Worm (Caenorhabditis elegans) whole organism, mixed stage, embryonic: ENCODE results near the gene tbb-4.

Experiments
- M03D4.4 ChIP-seq: sonication (generic microtip); optimal IDR thresholded peaks from 2 replicates; lab custom pipeline; 2017; ENCODE audit warnings: mild to moderate bottlenecking, missing genetic modification characterization, missing compliant biosample characterization
- bed-3 ChIP-seq: fragments of 200-800 bp; sonication (Bioruptor generic); optimal IDR thresholded peaks from 3 replicates; lab custom pipeline; 2018; ENCODE audit warnings: mild to moderate bottlenecking, missing genetic modification characterization, moderate library complexity, missing compliant biosample characterization
- blmp-1 ChIP-seq: fragments of 150-350 bp; optimal IDR thresholded peaks from 2 replicates; lab custom pipeline; 2014; ENCODE audit warnings: missing biosample characterization, missing genetic modification characterization
- ceh-43 ChIP-seq: fragments of 200-800 bp; sonication (Bioruptor generic); optimal IDR thresholded peaks from 2 replicates; lab custom pipeline; 2018; ENCODE audit warnings: mild to moderate bottlenecking, missing genetic modification characterization, moderate library complexity, missing compliant biosample characterization
- ceh-83 ChIP-seq: fragments of 200-800 bp; sonication (Bioruptor generic); optimal IDR thresholded peaks from 2 replicates; lab custom pipeline; 2018; ENCODE audit warnings: mild to moderate bottlenecking, missing genetic modification characterization, missing compliant biosample characterization
- ces-1 ChIP-seq: fragments of 150-350 bp; optimal IDR thresholded peaks from 2 replicates; lab custom pipeline; 2014; ENCODE audit warnings: missing biosample characterization, missing genetic modification reagents, missing genetic modification characterization
- drap-1 ChIP-seq: fragments of 200-800 bp; sonication (Bioruptor generic); optimal IDR thresholded peaks from 3 replicates; lab custom pipeline; 2018; ENCODE audit warnings: mild to moderate bottlenecking, missing genetic modification characterization, missing compliant biosample characterization
- elt-1 ChIP-seq: sonication (generic microtip); optimal IDR thresholded peaks from 2 replicates; lab custom pipeline; 2017; ENCODE audit warnings: missing genetic modification characterization, mild to moderate bottlenecking, missing compliant biosample characterization, antibody characterized with exemption, moderate library complexity, borderline replicate concordance; ENCODE audit not compliant: insufficient read depth
- flh-1 ChIP-seq: fragments of 200-800 bp; sonication (Bioruptor generic); optimal IDR thresholded peaks from 2 replicates; lab custom pipeline; 2018; ENCODE audit warnings: mild to moderate bottlenecking, missing genetic modification characterization, moderate library complexity, missing compliant biosample characterization
- ham-2 ChIP-seq: fragments of 200-800 bp; sonication (Bioruptor generic); optimal IDR thresholded peaks from 2 replicates; lab custom pipeline; 2018; ENCODE audit warnings: mild to moderate bottlenecking, missing genetic modification characterization, missing compliant biosample characterization
- hlh-1 ChIP-seq: fragments of 150-350 bp; optimal IDR thresholded peaks from 2 replicates; lab custom pipeline; 2014; ENCODE audit warnings: missing biosample characterization, missing genetic modification reagents, missing genetic modification characterization
- lin-13 ChIP-seq: fragments of 150-350 bp; optimal IDR thresholded peaks from 2 replicates; lab custom pipeline; 2014; ENCODE audit warnings: missing biosample characterization, missing genetic modification characterization
- lin-32 ChIP-seq: fragments of 200-800 bp; sonication (Bioruptor generic); optimal IDR thresholded peaks from 2 replicates; lab custom pipeline; 2018; ENCODE audit warnings: mild to moderate bottlenecking, missing genetic modification characterization, missing compliant biosample characterization
- lsy-2 ChIP-seq: fragments of 150-350 bp; optimal IDR thresholded peaks from 2 replicates; lab custom pipeline; 2014; ENCODE audit warnings: missing biosample characterization, missing genetic modification characterization
- mab-5 ChIP-seq: fragments of 150-350 bp; optimal IDR thresholded peaks from 2 replicates; lab custom pipeline; 2014; ENCODE audit warnings: missing biosample characterization, missing genetic modification characterization
- mep-1 ChIP-seq: fragments of 150-350 bp; optimal IDR thresholded peaks from 2 replicates; lab custom pipeline; 2017; ENCODE audit warnings: missing biosample characterization, missing genetic modification reagents, missing genetic modification characterization, inconsistent platforms
- mls-2 ChIP-seq: sonication (generic microtip); optimal IDR thresholded peaks from 2 replicates; lab custom pipeline; 2016; ENCODE audit warnings: mild to moderate bottlenecking, missing genetic modification characterization, moderate library complexity, missing compliant biosample characterization
- nhr-2 ChIP-seq: fragments of 150-350 bp; optimal IDR thresholded peaks from 2 replicates; lab custom pipeline; 2014; ENCODE audit warnings: missing biosample characterization, missing genetic modification characterization
- nhr-237 ChIP-seq: fragments of 150-350 bp; optimal IDR thresholded peaks from 2 replicates; lab custom pipeline; 2014; ENCODE audit warnings: missing biosample characterization, missing genetic modification characterization
- nhr-28 ChIP-seq: fragments of 150-350 bp; optimal IDR thresholded peaks from 2 replicates; lab custom pipeline; 2014; ENCODE audit warnings: missing biosample characterization, missing genetic modification characterization
- nhr-76 ChIP-seq: sonication (generic microtip); optimal IDR thresholded peaks from 2 replicates; lab custom pipeline; 2017; ENCODE audit warnings: missing biosample characterization, missing genetic modification characterization
- pha-4 ChIP-seq: fragments of 150-350 bp; optimal IDR thresholded peaks from 2 replicates; lab custom pipeline; 2018; ENCODE audit warnings: missing biosample characterization, missing genetic modification reagents, missing genetic modification characterization
- snpc-4 ChIP-seq: fragments of 150-350 bp; optimal IDR thresholded peaks from 2 replicates; lab custom pipeline; 2014; ENCODE audit warnings: missing biosample characterization, missing genetic modification characterization
- sptf-1 ChIP-seq: sonication (generic microtip); optimal IDR thresholded peaks from 2 replicates; lab custom pipeline; 2017; ENCODE audit warnings: mild to moderate bottlenecking, missing genetic modification characterization, moderate library complexity, missing compliant biosample characterization
- tbx-8 ChIP-seq: fragments of 200-800 bp; sonication (Bioruptor generic); optimal IDR thresholded peaks from 2 replicates; lab custom pipeline; 2018; ENCODE audit warnings: mild to moderate bottlenecking, missing genetic modification characterization, moderate library complexity, missing compliant biosample characterization
- unc-120 ChIP-seq: sonication (generic microtip); optimal IDR thresholded peaks from 2 replicates; lab custom pipeline; 2017; ENCODE audit warnings: missing genetic modification characterization, missing compliant biosample characterization; ENCODE audit not compliant: poor library complexity, severe bottlenecking
- unc-62 ChIP-seq: fragments of 150-350 bp; optimal IDR thresholded peaks from 2 replicates; lab custom pipeline; 2014; ENCODE audit warnings: missing biosample characterization, missing genetic modification reagents, missing genetic modification characterization

The tbb-4 gene

DNA sequence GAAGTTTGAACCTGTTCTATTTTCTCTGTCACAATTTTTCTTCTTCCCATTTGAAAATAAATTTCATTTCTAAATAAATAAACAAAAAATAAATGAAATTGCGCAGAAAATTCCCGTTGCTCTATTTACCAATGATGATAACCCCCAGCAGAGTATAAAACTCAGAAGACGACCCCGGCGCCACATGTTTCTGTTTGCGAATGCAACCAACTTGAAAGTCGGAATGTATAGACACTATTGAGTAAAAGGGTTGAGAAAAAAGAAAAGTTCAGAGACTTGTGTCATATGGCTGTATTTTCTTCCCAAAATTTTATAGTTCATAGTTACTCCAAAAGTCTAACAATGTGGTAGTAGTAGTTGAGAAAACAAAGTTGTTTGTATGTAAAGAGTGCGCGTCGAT is 25.0 kb downstream of the tbb-4 start:
- no peak for TF ChIP-seq mep-1 (tag; lab: Kevin White, UChicago)
- no peak for TF ChIP-seq sptf-1
- no peak for TF ChIP-seq tbx-8 (GFP tag; lab: Kevin White, UChicago)
- TF ChIP-seq mls-2 (tag; lab: Kevin White, UChicago), result no peak
- TF ChIP-seq snpc-4 (tag; lab: Kevin White, UChicago), result no peak

DNA sequence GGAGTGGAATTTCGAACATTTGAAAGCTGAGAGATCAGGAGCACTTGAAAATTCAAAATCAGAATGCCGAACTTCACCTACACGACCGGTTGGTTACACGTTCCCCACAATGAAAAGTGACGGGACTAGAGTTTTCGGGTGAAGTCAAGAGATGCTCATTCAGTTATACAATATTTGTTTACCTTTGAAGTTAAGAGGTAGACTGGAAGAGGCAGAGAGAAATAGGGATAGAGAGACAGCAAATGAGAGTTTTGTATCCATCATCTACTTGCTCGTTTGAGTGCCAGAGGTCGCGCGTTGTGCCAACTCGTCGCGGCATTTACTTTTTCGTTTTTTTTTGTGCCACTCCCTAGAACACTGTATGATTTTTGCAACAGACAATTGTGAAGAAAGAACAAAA is 25.9 kb downstream of the tbb-4 start:
- TF ChIP-seq drap-1 (GFP tag; lab: Kevin White, UChicago) (no peak), unc-120 (no peak), mab-5 (tag; lab: Kevin White, UChicago) (no peak)
- TF ChIP-seq, all 35 proteins: peak for 0

DNA sequence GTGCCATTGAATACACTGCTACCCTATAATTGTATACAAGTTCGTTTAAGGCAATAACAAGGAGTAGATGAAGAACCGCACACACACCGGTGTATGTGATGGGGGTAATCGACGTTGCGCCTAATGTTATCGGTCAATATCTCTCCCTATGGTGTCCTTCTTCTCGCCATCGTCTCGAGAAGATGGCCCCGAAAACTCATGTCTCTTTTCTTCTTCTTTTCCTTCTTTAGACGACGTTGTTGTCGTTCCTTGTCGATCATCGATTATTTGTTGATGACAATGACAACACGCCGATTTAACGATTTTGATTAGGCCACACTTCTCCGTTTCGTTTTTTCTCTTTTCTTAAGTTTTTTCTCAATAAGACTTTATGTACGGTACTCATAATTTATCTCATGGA is 27.6 kb downstream of the tbb-4 start:
- TF ChIP-seq mep-1 (tag; lab: Kevin White, UChicago) (no peak), M03D4.4 (no peak), drap-1 (GFP tag; lab: Kevin White, UChicago) (no peak), blmp-1 (tag; lab: Kevin White, UChicago) (no peak), unc-62 (no peak), ham-2 (no peak), lin-32 (GFP tag; lab: Kevin White, UChicago) (no peak), nhr-2 (tag; lab: Kevin White, UChicago) (no peak), lin-13 (tag; lab: Kevin White, UChicago) (no peak), bed-3 (GFP tag; lab: Kevin White, UChicago) (no peak), ceh-43 (GFP tag; lab: Kevin White, UChicago) (no peak), nhr-237 (no peak)

DNA sequence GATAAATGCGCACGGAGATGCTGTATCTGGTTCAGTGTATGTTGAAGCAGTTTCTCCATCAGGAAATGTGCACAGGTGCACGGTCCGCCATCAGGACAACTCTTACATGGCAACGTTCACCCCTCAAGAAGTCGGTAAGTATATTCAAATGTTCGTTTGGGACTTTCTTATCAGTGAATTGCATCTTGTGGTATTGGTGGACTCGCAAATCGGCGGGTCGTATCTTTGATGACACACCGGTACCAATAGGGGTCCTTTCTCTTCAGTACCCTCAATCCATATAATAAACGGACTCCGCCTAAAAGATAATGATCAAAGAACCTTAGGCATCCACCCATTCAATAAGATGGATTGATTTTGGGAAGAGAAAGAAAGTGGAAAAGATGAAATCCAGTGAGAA is 30.8 kb downstream of the tbb-4 start:
- TF ChIP-seq ces-1 (GFP tag; lab: Kevin White, UChicago) (no peak), nhr-28 (tag; lab: Kevin White, UChicago) (no peak), ceh-43 (GFP tag; lab: Kevin White, UChicago) (no peak), elt-1 (tag; lab: Kevin White, UChicago) (peak; percentile 68), flh-1 (GFP tag; lab: Kevin White, UChicago) (no peak), ham-2 (no peak), blmp-1 (tag; lab: Kevin White, UChicago) (no peak)

DNA sequence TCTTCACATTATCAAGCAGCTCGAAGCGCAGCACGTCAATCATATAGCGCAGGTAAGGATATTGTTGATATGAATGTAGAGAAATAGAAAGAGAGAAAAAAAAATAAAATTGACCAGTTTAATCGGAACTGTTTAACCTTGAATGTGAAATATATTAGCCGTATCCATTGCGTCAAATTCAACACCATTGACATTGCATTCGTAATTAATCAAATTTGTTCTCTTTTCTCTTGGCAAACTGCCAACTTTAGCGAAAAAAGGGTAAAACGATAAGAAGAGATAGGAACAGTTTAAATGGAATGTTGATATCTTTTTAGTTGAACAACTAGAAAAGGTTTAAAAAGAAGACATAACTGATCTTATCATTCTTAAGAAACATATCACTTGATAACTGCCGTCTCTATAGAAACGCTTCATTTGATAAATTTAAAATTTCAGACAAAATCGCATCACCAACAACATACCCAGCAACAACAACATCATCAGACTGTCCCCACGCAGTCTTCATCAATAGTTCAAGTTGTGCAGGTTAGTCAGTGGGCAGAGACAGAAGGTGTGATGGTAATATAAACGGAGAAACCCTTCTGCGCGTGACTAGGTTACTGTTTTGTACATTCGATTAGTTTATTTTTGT is 33.0 kb downstream of the tbb-4 start:
- TF ChIP-seq unc-62 (no peak), ceh-83 (no peak), lsy-2 (tag; lab: Kevin White, UChicago) (no peak), pha-4 (no peak), flh-1 (GFP tag; lab: Kevin White, UChicago) (no peak), nhr-76 (tag; lab: Kevin White, UChicago) (no peak), drap-1 (GFP tag; lab: Kevin White, UChicago) (no peak), nhr-237 (no peak), mab-5 (tag; lab: Kevin White, UChicago) (no peak), hlh-1 (tag; lab: Kevin White, UChicago) (no peak), snpc-4 (tag; lab: Kevin White, UChicago) (no peak)
- TF ChIP-seq, all 35 proteins: peak for 0

DNA sequence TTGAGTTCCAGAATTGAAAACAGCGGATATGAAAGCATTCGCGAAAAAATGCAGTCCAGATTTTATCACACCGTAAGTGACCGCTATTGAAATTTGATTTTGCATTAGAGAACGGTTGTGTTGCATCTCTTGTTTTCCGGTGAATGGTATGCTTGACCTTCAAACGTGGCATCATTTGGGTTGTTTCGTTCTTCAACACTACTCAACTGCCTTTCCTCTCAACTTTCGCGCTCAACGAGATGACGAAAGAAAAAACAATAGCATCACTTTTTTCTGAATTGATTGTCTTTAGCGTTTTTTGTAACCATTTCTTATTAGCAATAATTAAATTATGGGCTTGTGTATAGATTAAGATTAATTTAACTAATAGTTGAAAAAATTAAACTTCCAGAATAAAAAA is 34.2 kb downstream of the tbb-4 start:
- TF ChIP-seq flh-1 (GFP tag; lab: Kevin White, UChicago), result no peak

DNA sequence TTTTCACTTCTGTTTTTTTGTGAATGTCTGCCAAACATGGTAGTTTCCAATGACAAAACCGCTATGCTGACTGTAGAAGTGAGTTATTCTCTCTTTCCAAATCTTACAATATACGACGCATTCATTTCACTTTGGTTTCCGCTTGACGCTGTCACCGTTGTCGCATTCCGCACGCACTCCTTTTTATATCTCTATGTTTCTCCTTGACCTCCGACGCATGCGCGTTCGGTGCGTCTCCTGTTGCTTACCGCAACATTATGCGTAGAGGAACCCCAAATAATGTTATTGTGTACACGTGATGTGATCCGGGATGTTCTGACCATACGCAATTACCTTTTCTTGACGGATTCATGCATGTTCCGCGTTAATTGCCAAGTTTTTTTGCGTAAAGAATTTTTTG is 34.7 kb downstream of the tbb-4 start:
- TF ChIP-seq ham-2, result peak; percentile 77
- TF ChIP-seq M03D4.4, result no peak
- no peak for TF ChIP-seq unc-120
- peak; percentile 5 for TF ChIP-seq mep-1 (tag; lab: Kevin White, UChicago)
- TF ChIP-seq nhr-2 (tag; lab: Kevin White, UChicago), result peak; percentile 53
